Fruit fly (Drosophila melanogaster): Measurements from ENCODE around the gene CG2310.

The CG2310 gene

DNA sequence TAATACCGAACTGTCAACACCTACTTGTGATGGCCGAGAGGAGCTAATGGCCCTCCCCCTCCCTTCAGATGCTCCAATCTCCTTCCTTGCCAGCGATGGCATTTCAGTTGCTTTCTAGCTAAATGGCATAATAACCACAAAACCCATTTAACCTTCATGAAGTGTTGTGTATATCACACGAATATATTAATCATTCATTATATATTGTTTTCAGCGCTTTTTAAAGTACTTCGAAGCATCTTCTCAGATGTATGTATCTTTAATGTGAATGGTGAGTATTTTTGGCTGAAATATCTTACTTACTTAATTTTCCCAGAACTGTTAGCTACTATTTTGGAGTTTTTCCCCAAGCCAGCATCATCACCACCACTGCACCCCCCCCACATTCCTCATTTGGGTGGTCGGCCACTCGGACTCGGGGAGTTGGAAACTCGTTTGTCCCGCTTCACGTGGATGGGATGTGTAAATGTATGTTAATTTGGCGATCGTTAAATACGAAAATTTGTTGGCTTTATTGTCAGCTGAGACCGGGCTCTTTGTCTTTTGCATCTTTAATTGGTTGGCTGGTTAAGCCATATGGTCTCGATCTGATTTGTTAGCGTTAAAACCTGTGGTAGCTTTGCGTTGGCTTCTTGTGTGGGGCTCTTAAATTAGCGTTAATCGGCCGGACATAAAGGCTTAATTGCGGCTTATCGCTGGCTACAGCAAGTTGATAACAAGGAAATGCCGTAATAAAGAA, 19.2 kb upstream of the CG2310 start (continued):
- TF ChIP-seq CG6654 (GFP tag; optimal IDR thresholded peaks at IDR 0.05) (no peak), CG16813 (GFP tag; IDR thresholded peaks at IDR 0.05; ENCODE audit: partially characterized antibody) (no peak), sd (tag; optimal IDR thresholded peaks at IDR 0.05) (peak; percentile 50), crol (GFP tag; IDR thresholded peaks at IDR 0.05) (peak; percentile 54), CG8765 (GFP tag; IDR thresholded peaks at IDR 0.05) (no peak), B-H2 (GFP tag; optimal IDR thresholded peaks at IDR 0.05) (no peak), HHEX (GFP tag; optimal IDR thresholded peaks at IDR 0.05) (no peak)

dm6 chr3R:29511472-29511871, 18.2 kb upstream of the CG2310 start:
- TF ChIP-seq tap (tag; optimal IDR thresholded peaks at IDR 0.05) (no peak), Blimp-1 (GFP tag; optimal IDR thresholded peaks at IDR 0.05) (peak; percentile 51), twi (tag; optimal IDR thresholded peaks at IDR 0.05) (peak; percentile 25), CG18764 (GFP tag; optimal IDR thresholded peaks at IDR 0.05) (no peak), crol (GFP tag; IDR thresholded peaks at IDR 0.05) (0 out of 2 replicates have a peak, but pooled peaks have one; percentile 17), hth (optimal IDR thresholded peaks at IDR 0.05) (peak; percentile 26), Hey (tag; optimal IDR thresholded peaks at IDR 0.05) (no peak), ERR (GFP tag; optimal IDR thresholded peaks at IDR 0.05) (no peak), caup (GFP tag; optimal IDR thresholded peaks at IDR 0.05; ENCODE audit: severe bottlenecking) (no peak), CG18476 (GFP tag; optimal IDR thresholded peaks at IDR 0.05) (peak; percentile 20), CG10274 (GFP tag; optimal IDR thresholded peaks at IDR 0.05) (peak; percentile 63), sens (GFP tag) (peak; percentile 67)

DNA sequence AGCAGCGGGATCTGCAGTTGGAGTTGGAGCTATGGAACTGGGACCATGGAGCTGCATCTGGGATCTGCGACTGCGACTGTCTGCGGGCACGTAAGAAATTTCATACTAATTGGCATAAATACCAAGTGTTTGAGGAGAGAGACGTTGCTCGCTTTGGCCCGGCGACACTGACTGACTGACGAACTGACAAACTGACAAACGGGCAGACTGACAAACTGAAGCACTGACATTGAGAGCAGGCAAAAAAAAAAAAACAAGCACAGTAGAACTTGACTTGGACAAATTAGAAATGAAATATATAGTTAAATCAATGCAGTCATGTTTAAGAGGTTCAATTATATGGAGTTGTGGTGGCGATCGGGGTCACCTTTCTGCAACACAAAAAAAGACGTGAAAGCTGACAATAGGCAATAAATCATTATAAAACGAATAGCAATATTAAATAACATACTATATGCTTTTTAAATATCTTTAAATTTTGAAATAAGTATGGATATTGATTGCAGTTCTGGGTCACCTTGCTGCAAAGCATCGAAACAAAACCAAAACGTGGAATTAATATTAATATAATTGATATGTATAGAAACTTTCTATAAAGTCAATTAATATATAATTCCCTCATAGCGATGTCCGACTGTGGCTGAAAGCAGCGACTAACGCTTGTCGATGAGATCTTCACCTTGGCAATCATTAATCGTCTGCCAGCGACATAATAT, 15.4 kb upstream of the CG2310 start:
- TF ChIP-seq CG3995 (GFP tag; optimal IDR thresholded peaks at IDR 0.05) = no peak
- no peak for TF ChIP-seq CG4328 (GFP tag; optimal IDR thresholded peaks at IDR 0.05)
- peak; percentile 97 for TF ChIP-seq CG8281 (tag; optimal IDR thresholded peaks at IDR 0.05)
- TF ChIP-seq psq (GFP tag; optimal IDR thresholded peaks at IDR 0.05) = no peak
- TF ChIP-seq CG16815 (GFP tag; optimal IDR thresholded peaks at IDR 0.05) = no peak
- no peak for TF ChIP-seq so (GFP tag; IDR thresholded peaks at IDR 0.05)
- no peak for TF ChIP-seq Ets65A (GFP tag)
- no peak for TF ChIP-seq CG3163 (GFP tag; optimal IDR thresholded peaks at IDR 0.05)
- no peak for TF ChIP-seq CG4617 (GFP tag; optimal IDR thresholded peaks at IDR 0.05; ENCODE audit: borderline replicate concordance)
- no peak for TF ChIP-seq dmrt99B (tag; optimal IDR thresholded peaks at IDR 0.05)
- TF ChIP-seq CG17361 (GFP tag; IDR thresholded peaks at IDR 0.05) = 0 out of 3 replicates have a peak, but pooled peaks have one; percentile 17
- no peak for TF ChIP-seq Pdp1 (GFP tag; optimal IDR thresholded peaks at IDR 0.05)
- no peak for TF ChIP-seq wek (GFP tag; optimal IDR thresholded peaks at IDR 0.05)
- TF ChIP-seq grau (tag; optimal IDR thresholded peaks at IDR 0.05) = peak; percentile 56
- TF ChIP-seq CG15269 (tag; optimal IDR thresholded peaks at IDR 0.05) = no peak
- TF ChIP-seq CoRest (tag; optimal IDR thresholded peaks at IDR 0.05) = no peak
- no peak for TF ChIP-seq pita (GFP tag; optimal IDR thresholded peaks at IDR 0.05)
- no peak for TF ChIP-seq CG10959 (GFP tag; IDR thresholded peaks at IDR 0.05)
- no peak for TF ChIP-seq Vsx1 (GFP tag; optimal IDR thresholded peaks at IDR 0.05)
- no peak for TF ChIP-seq CG11456 (GFP tag; IDR thresholded peaks at IDR 0.05)
- no peak for TF ChIP-seq mirr (GFP tag; optimal IDR thresholded peaks at IDR 0.05)
- no peak for TF ChIP-seq Ptx1 (GFP tag; IDR thresholded peaks at IDR 0.05)
